Worm (Caenorhabditis elegans): Measurements from ENCODE around the gene R12B2.2.

DNA sequence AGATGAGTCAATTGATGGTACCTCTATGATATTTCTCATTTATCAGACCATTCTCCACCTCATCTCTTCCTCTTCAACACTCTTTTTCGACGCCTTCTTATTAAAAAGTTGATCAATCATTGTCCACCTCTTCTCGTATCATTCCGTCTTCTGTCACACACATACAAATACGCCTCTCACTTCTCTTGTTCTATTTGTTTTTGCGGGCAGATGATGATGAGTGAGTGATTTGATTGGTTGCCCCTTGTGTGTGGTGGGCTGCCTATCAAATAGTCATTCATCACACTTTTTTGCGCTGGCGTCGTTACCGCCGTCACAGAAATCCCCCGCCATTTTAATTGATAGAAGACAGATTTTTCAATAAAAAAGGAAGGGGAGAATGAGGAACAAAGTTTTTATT, 5.9 kb downstream of the R12B2.2 start:
- TF ChIP-seq dao-5 (tag; optimal IDR thresholded peaks at IDR 0.05), result no peak
- no peak for TF ChIP-seq him-1 (tag; optimal IDR thresholded peaks at IDR 0.05)
- no peak for TF ChIP-seq W03F9.2 (tag; optimal IDR thresholded peaks at IDR 0.05)

Data from whole organism, L4/young adult.